Worm (Caenorhabditis elegans) whole organism, L4 larva: ENCODE measurements around the gene cng-1.

Source experiments
- dve-1 ChIP-seq: sonication (generic microtip); optimal IDR thresholded peaks from 2 replicates; lab custom pipeline; 2017; ENCODE audit warnings: antibody characterized with exemption, mild to moderate bottlenecking, missing genetic modification characterization, missing compliant biosample characterization; ENCODE audit not compliant: insufficient read depth
- egl-27 ChIP-seq: sonication (generic microtip); optimal IDR thresholded peaks from 3 replicates; lab custom pipeline; 2017; ENCODE audit warnings: missing biosample characterization, missing genetic modification reagents, missing genetic modification characterization
- fkh-10 ChIP-seq: fragments of 150-350 bp; optimal IDR thresholded peaks from 2 replicates; lab custom pipeline; 2014; ENCODE audit warnings: missing biosample characterization, missing genetic modification reagents, missing genetic modification characterization
- unc-62 ChIP-seq, 3 experiments: fragments of 150-350 bp in 1 of 3; sonication (generic microtip); optimal IDR thresholded peaks in 2 of 3; peaks in 1 of 3; 1 replicate in 1 of 3; 2 replicates in 2 of 3; lab custom pipeline; 2014 to 2017; ENCODE audit warnings: missing biosample characterization in 3 of 3, missing genetic modification characterization in 3 of 3, missing genetic modification reagents in 3 of 3, missing genotype in 1 of 3

DNA sequence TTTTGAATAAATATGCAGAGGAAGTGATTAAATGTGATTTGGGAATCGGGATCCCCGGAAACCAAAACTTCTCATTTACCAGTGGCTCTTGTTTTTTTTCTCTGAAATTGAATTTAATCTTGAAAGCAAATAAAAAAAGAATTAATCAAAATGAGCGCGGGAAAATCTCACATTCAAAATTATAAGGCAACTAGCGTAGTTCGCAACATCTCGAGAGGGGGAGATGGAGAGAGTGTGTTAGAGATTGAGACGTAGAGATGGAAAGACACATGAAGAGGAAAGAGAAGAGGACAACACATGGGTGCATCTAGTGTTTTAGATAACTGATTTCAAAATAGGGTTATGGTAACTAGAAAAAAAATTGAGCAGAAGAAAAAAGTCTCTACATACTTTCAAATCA, 16.8 kb upstream of the cng-1 start, which contains the start of gene sdc-3:
- TF ChIP-seq dve-1 (tag; lab: Kevin White, UChicago) (no peak), fkh-10 (GFP tag; lab: Kevin White, UChicago) (no peak), egl-27 (tag; lab: Kevin White, UChicago) (no peak), unc-62 (GFP tag; optimal IDR thresholded peaks at IDR 0.05 in 1 of 2; lab: Kevin White, UChicago) (no peak), unc-62 (tag; optimal IDR thresholded peaks at IDR 0.05; lab: Kevin White, UChicago) (no peak)
